Worm (Caenorhabditis elegans) whole organism, L1 larva: ENCODE data around the gene R07E3.6.

ENCODE experiments used
- C04F5.9 ChIP-seq: sonication (generic microtip); optimal IDR thresholded peaks from 2 replicates; lab custom pipeline; 2016; ENCODE audit warnings: missing genetic modification characterization, missing compliant biosample characterization
- C16A3.4 ChIP-seq: fragments of 150-350 bp; optimal IDR thresholded peaks from 2 replicates; lab custom pipeline; 2014; ENCODE audit warnings: missing biosample characterization, missing genetic modification characterization
- C34B4.2 ChIP-seq: sonication (generic microtip); optimal IDR thresholded peaks from 2 replicates; lab custom pipeline; 2017; ENCODE audit warnings: mild to moderate bottlenecking, missing genetic modification characterization, missing compliant biosample characterization
- Y116A8C.19 ChIP-seq: sonication (generic microtip); optimal IDR thresholded peaks from 2 replicates; lab custom pipeline; 2016; ENCODE audit warnings: missing compliant biosample characterization, missing genetic modification characterization, borderline replicate concordance
- aha-1 ChIP-seq: fragments of 150-350 bp; optimal IDR thresholded peaks from 2 replicates; lab custom pipeline; 2014; ENCODE audit warnings: missing biosample characterization, missing genetic modification characterization
- alr-1 ChIP-seq: fragments of 200-800 bp; sonication (Bioruptor generic); optimal IDR thresholded peaks from 2 replicates; lab custom pipeline; 2018; ENCODE audit warnings: borderline replicate concordance, mild to moderate bottlenecking, missing genetic modification characterization, missing compliant biosample characterization
- aly-2 ChIP-seq: fragments of 150-350 bp; optimal IDR thresholded peaks from 2 replicates; lab custom pipeline; 2014; ENCODE audit warnings: missing biosample characterization, missing genetic modification characterization
- ama-1 ChIP-seq: fragments of 150-350 bp; optimal IDR thresholded peaks from 2 replicates; lab custom pipeline; 2014
- blmp-1 ChIP-seq: fragments of 150-350 bp; optimal IDR thresholded peaks from 2 replicates; lab custom pipeline; 2014; ENCODE audit warnings: missing biosample characterization, missing genetic modification characterization
- ceh-63 ChIP-seq: fragments of 200-800 bp; sonication (Bioruptor generic); optimal IDR thresholded peaks from 2 replicates; lab custom pipeline; 2018; ENCODE audit warnings: mild to moderate bottlenecking, missing genetic modification characterization, missing compliant biosample characterization
- ceh-8 ChIP-seq: fragments of 200-800 bp; sonication (Bioruptor generic); optimal IDR thresholded peaks from 2 replicates; lab custom pipeline; 2018; ENCODE audit warnings: mild to moderate bottlenecking, missing genetic modification characterization, moderate library complexity, missing compliant biosample characterization
- ceh-90 ChIP-seq: sonication (generic microtip); optimal IDR thresholded peaks from 2 replicates; lab custom pipeline; 2016; ENCODE audit warnings: missing genetic modification characterization, missing compliant biosample characterization
- ces-1 ChIP-seq: fragments of 150-350 bp; optimal IDR thresholded peaks from 2 replicates; lab custom pipeline; 2014; ENCODE audit warnings: missing biosample characterization, missing genetic modification reagents, missing genetic modification characterization
- efl-1 ChIP-seq, 4 experiments: fragments of 150-350 bp; optimal IDR thresholded peaks in 3 of 4; peaks in 1 of 4; 1 replicate in 1 of 4; 2 replicates in 3 of 4; lab custom pipeline; 2014; ENCODE audit warnings: missing biosample characterization in 2 of 4, missing genetic modification characterization in 2 of 4, missing genetic modification reagents in 2 of 4
- efl-3 ChIP-seq: fragments of 200-800 bp; sonication (Bioruptor generic); optimal IDR thresholded peaks from 2 replicates; lab custom pipeline; 2018; ENCODE audit warnings: mild to moderate bottlenecking, missing genetic modification characterization, missing compliant biosample characterization
- egl-27 ChIP-seq, 2 experiments: fragments of 150-350 bp in 1 of 2; sonication (generic microtip); optimal IDR thresholded peaks; 3 replicates each; lab custom pipeline; 2017 to 2018; ENCODE audit warnings: missing biosample characterization in 2 of 2, missing genetic modification characterization in 2 of 2, missing genetic modification reagents in 2 of 2
- elt-2 ChIP-seq: sonication (generic microtip); optimal IDR thresholded peaks from 2 replicates; lab custom pipeline; 2016; ENCODE audit warnings: missing genetic modification characterization, mild to moderate bottlenecking, inconsistent platforms, missing compliant biosample characterization, missing genetic modification reagents
- fkh-10 ChIP-seq: sonication (generic microtip); optimal IDR thresholded peaks from 2 replicates; lab custom pipeline; 2017; ENCODE audit warnings: missing biosample characterization, missing genetic modification reagents, missing genetic modification characterization
- fkh-4 ChIP-seq: sonication (generic microtip); optimal IDR thresholded peaks from 2 replicates; lab custom pipeline; 2016; ENCODE audit warnings: missing compliant biosample characterization, missing genetic modification characterization, borderline replicate concordance
- fos-1 ChIP-seq: fragments of 150-350 bp; optimal IDR thresholded peaks from 2 replicates; lab custom pipeline; 2014; ENCODE audit warnings: missing biosample characterization, missing genetic modification characterization
- hlh-17 ChIP-seq: fragments of 200-800 bp; sonication (Bioruptor generic); optimal IDR thresholded peaks from 2 replicates; lab custom pipeline; 2018; ENCODE audit warnings: missing genetic modification characterization, mild to moderate bottlenecking, missing compliant biosample characterization, moderate library complexity, borderline replicate concordance
- hlh-4 ChIP-seq: sonication (generic microtip); optimal IDR thresholded peaks from 2 replicates; lab custom pipeline; 2016; ENCODE audit warnings: mild to moderate bottlenecking, missing genetic modification characterization, missing compliant biosample characterization
- hpl-2 ChIP-seq: fragments of 150-350 bp; optimal IDR thresholded peaks from 2 replicates; lab custom pipeline; 2014; ENCODE audit warnings: missing biosample characterization, missing genetic modification reagents, missing genetic modification characterization
- isw-1 ChIP-seq: fragments of 200-800 bp; sonication (Bioruptor generic); IDR thresholded peaks from 2 replicates; pipeline ENCODE4 v1.3.6; 2022; ENCODE audit warnings: missing genetic modification characterization, missing compliant biosample characterization
- lin-13 ChIP-seq: fragments of 150-350 bp; optimal IDR thresholded peaks from 2 replicates; lab custom pipeline; 2014; ENCODE audit warnings: missing biosample characterization, missing genetic modification reagents, missing genetic modification characterization
- lin-14 ChIP-seq: fragments of 200-800 bp; sonication (Bioruptor generic); optimal IDR thresholded peaks from 2 replicates; lab custom pipeline; 2018; ENCODE audit warnings: mild to moderate bottlenecking, missing genetic modification characterization, moderate library complexity, missing compliant biosample characterization
- lin-35 ChIP-seq, 2 experiments: fragments of 150-350 bp; optimal IDR thresholded peaks; 2 replicates each; lab custom pipeline; 2014; ENCODE audit warnings: missing biosample characterization in 2 of 2, missing genetic modification characterization in 2 of 2, missing genetic modification reagents in 2 of 2
- lin-39 ChIP-seq: fragments of 150-350 bp; optimal IDR thresholded peaks from 2 replicates; lab custom pipeline; 2014; ENCODE audit warnings: missing biosample characterization, missing genetic modification reagents, missing genetic modification characterization
- lsy-2 ChIP-seq, 2 experiments: fragments of 150-350 bp; optimal IDR thresholded peaks; 2 replicates each; lab custom pipeline; 2014; ENCODE audit warnings: missing biosample characterization in 2 of 2, missing genetic modification characterization in 2 of 2
- mdl-1 ChIP-seq, 2 experiments: fragments of 150-350 bp; optimal IDR thresholded peaks; 2 replicates each; lab custom pipeline; 2014 to 2017; ENCODE audit warnings: missing biosample characterization in 2 of 2, missing genetic modification characterization in 2 of 2, inconsistent platforms in 1 of 2
- mep-1 ChIP-seq: fragments of 150-350 bp; optimal IDR thresholded peaks from 2 replicates; lab custom pipeline; 2014; ENCODE audit warnings: missing biosample characterization, missing genetic modification characterization
- nhr-19 ChIP-seq: fragments of 200-800 bp; sonication (Bioruptor generic); conservative IDR thresholded peaks from 2 replicates; pipeline ENCODE4 v1.3.6; 2022; ENCODE audit warnings: missing genetic modification characterization, missing compliant biosample characterization
- nhr-20 ChIP-seq: sonication (generic microtip); optimal IDR thresholded peaks from 2 replicates; lab custom pipeline; 2016; ENCODE audit warnings: mild to moderate bottlenecking, missing genetic modification characterization, missing compliant biosample characterization
- nhr-237 ChIP-seq: fragments of 150-350 bp; optimal IDR thresholded peaks from 2 replicates; lab custom pipeline; 2014; ENCODE audit warnings: missing biosample characterization, missing genetic modification characterization
- nhr-28 ChIP-seq: fragments of 150-350 bp; optimal IDR thresholded peaks from 2 replicates; lab custom pipeline; 2014; ENCODE audit warnings: missing biosample characterization, missing genetic modification characterization
- nhr-47 ChIP-seq: sonication (generic microtip); optimal IDR thresholded peaks from 2 replicates; lab custom pipeline; 2016; ENCODE audit warnings: mild to moderate bottlenecking, missing genetic modification characterization, moderate library complexity, missing compliant biosample characterization
- nhr-76 ChIP-seq: sonication (generic microtip); optimal IDR thresholded peaks from 2 replicates; lab custom pipeline; 2017; ENCODE audit warnings: missing biosample characterization, missing genetic modification characterization
- nhr-77 ChIP-seq: fragments of 150-350 bp; optimal IDR thresholded peaks from 2 replicates; lab custom pipeline; 2014; ENCODE audit warnings: missing biosample characterization, missing genetic modification characterization
- nhr-84 ChIP-seq: sonication (generic microtip); optimal IDR thresholded peaks from 2 replicates; lab custom pipeline; 2017; ENCODE audit warnings: missing biosample characterization, missing genetic modification characterization
- snpc-4 ChIP-seq: fragments of 150-350 bp; optimal IDR thresholded peaks from 2 replicates; lab custom pipeline; 2014; ENCODE audit warnings: missing biosample characterization, missing genetic modification characterization
- sox-4 ChIP-seq: sonication (generic microtip); optimal IDR thresholded peaks from 2 replicates; lab custom pipeline; 2016; ENCODE audit warnings: missing genetic modification characterization, missing compliant biosample characterization
- sptf-1 ChIP-seq: fragments of 150-350 bp; optimal IDR thresholded peaks from 2 replicates; lab custom pipeline; 2014; ENCODE audit warnings: missing biosample characterization, missing genetic modification characterization
- sup-37 ChIP-seq: fragments of 200-800 bp; sonication (Bioruptor generic); optimal IDR thresholded peaks from 2 replicates; lab custom pipeline; 2018; ENCODE audit warnings: mild to moderate bottlenecking, missing genetic modification characterization, missing compliant biosample characterization
- tbx-2 ChIP-seq: sonication (generic microtip); optimal IDR thresholded peaks from 2 replicates; lab custom pipeline; 2016; ENCODE audit warnings: missing genetic modification characterization, missing compliant biosample characterization
- unc-130 ChIP-seq: fragments of 150-350 bp; optimal IDR thresholded peaks from 2 replicates; lab custom pipeline; 2017; ENCODE audit warnings: missing biosample characterization, missing genetic modification characterization, inconsistent platforms
- unc-30 ChIP-seq: sonication (generic microtip); optimal IDR thresholded peaks from 2 replicates; lab custom pipeline; 2017; ENCODE audit warnings: missing biosample characterization, missing genetic modification characterization
- unc-62 ChIP-seq: fragments of 150-350 bp; optimal IDR thresholded peaks from 2 replicates; lab custom pipeline; 2014; ENCODE audit warnings: missing biosample characterization, missing genetic modification reagents, missing genetic modification characterization
- unc-86 ChIP-seq: sonication (generic microtip); optimal IDR thresholded peaks from 2 replicates; lab custom pipeline; 2016; ENCODE audit warnings: missing genetic modification characterization, missing compliant biosample characterization
- unc-98 ChIP-seq: fragments of 200-800 bp; sonication (Bioruptor generic); IDR thresholded peaks from 2 replicates; pipeline ENCODE4 v1.3.6; 2022; ENCODE audit warnings: missing genetic modification characterization, missing compliant biosample characterization
- vab-15 ChIP-seq: sonication (generic microtip); optimal IDR thresholded peaks from 2 replicates; lab custom pipeline; 2017; ENCODE audit warnings: missing genotype, mild to moderate bottlenecking, missing genetic modification characterization, missing compliant biosample characterization
- zag-1 ChIP-seq: fragments of 150-350 bp; optimal IDR thresholded peaks from 2 replicates; lab custom pipeline; 2014; ENCODE audit warnings: missing biosample characterization, missing genetic modification characterization
- zip-4 ChIP-seq: fragments of 200-800 bp; sonication (Bioruptor generic); optimal IDR thresholded peaks from 2 replicates; lab custom pipeline; 2018; ENCODE audit warnings: mild to moderate bottlenecking, missing genetic modification characterization, moderate library complexity, missing compliant biosample characterization
- ztf-4 ChIP-seq: fragments of 150-350 bp; optimal IDR thresholded peaks from 2 replicates; lab custom pipeline; 2014; ENCODE audit warnings: missing biosample characterization, missing genetic modification characterization

Gene R07E3.6

DNA sequence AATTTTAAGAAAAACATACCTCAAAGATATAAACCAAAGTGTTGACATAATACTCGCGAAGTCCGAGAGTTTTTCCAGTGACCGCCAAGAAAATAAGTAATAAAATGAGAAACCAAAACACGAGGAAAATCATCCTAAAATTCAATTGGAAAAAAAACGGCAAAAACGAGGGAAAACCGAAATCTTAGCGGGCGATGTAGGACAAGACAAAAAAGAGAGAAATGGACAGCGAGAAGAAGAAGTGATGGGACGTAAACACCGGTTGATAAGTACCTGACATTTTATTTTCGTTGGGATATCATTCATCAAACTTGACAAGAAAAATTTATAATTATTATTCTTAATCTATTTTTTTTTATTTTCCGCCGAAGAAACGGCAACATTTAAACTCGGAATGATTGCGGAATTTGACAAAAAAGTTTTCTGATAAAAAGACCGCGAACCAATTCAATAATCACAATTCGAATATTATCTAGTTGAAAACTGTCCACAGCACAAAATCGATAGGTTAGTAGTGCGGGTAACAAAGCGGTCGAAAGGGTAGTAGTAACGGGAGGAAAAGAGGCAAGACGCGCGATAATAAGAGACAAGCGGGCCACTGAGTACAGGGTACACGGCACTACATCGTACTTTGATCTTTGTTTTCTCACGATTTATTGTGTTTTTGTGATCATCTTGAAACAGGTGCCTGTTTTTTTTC lies 10.0 kb downstream of the R07E3.6 start, which contains the start of gene acl-5:
TSS of gene acl-5 (minus strand) at position 134 of the 700 bp plus-strand sequence.
- TF ChIP-seq sox-4 = no peak
- no peak for TF ChIP-seq fkh-10 (GFP tag; lab: Kevin White, UChicago)
- TF ChIP-seq ceh-63 (GFP tag; lab: Kevin White, UChicago) = no peak
- TF ChIP-seq unc-98 (GFP tag; lab: Robert Waterston, UW) = no peak
- no peak for TF ChIP-seq unc-62 (GFP tag; lab: Kevin White, UChicago)
- no peak for TF ChIP-seq nhr-76 (tag; lab: Kevin White, UChicago)
- TF ChIP-seq lsy-2 (tag; optimal IDR thresholded peaks at IDR 0.05; lab: Kevin White, UChicago) = no peak
- TF ChIP-seq tbx-2 = no peak
- no peak for TF ChIP-seq hlh-4 (tag; lab: Kevin White, UChicago)
- TF ChIP-seq efl-3 = no peak
- TF ChIP-seq efl-1 (optimal IDR thresholded peaks at IDR 0.05; lab: Kevin White, UChicago) = no peak
- peak in 1 of 2 experiments; percentile 70 for TF ChIP-seq efl-1 (GFP tag; optimal IDR thresholded peaks at IDR 0.05 in 1 of 2; lab: Kevin White, UChicago)
- no peak for TF ChIP-seq ztf-4 (tag; lab: Kevin White, UChicago)
- no peak for TF ChIP-seq C16A3.4 (tag; lab: Kevin White, UChicago)
- TF ChIP-seq zip-4 = no peak
- no peak for TF ChIP-seq lin-14 (GFP tag; lab: Kevin White, UChicago)
- TF ChIP-seq unc-30 (tag; lab: Kevin White, UChicago) = no peak
- no peak for TF ChIP-seq lin-35 (GFP tag; optimal IDR thresholded peaks at IDR 0.05; lab: Kevin White, UChicago)
- TF ChIP-seq unc-130 (tag; lab: Kevin White, UChicago) = no peak
- TF ChIP-seq sptf-1 (tag; lab: Kevin White, UChicago) = no peak
- TF ChIP-seq ama-1 (lab: Kevin White, UChicago) = no peak
- no peak for TF ChIP-seq nhr-47 (tag; lab: Kevin White, UChicago)
- TF ChIP-seq blmp-1 (tag; lab: Kevin White, UChicago) = peak; percentile 84
- no peak for TF ChIP-seq ceh-8 (GFP tag; lab: Kevin White, UChicago)
- no peak for TF ChIP-seq mep-1
- TF ChIP-seq Y116A8C.19 = no peak
- no peak for TF ChIP-seq ceh-90 (tag; lab: Kevin White, UChicago)
- no peak for TF ChIP-seq alr-1
- no peak for TF ChIP-seq hpl-2 (GFP tag; lab: Kevin White, UChicago)
- TF ChIP-seq isw-1 (GFP tag; lab: Robert Waterston, UW) = no peak
- no peak for TF ChIP-seq nhr-84 (tag; lab: Kevin White, UChicago)
- TF ChIP-seq snpc-4 (tag; lab: Kevin White, UChicago) = no peak
- no peak for TF ChIP-seq zag-1 (tag; lab: Kevin White, UChicago)
- no peak for TF ChIP-seq hlh-17 (GFP tag; lab: Kevin White, UChicago)
- TF ChIP-seq nhr-19 (GFP tag; lab: Robert Waterston, UW) = 0 out of 2 replicates have a peak, but pooled peaks have one; percentile 15
- no peak for TF ChIP-seq egl-27 (tag; optimal IDR thresholded peaks at IDR 0.05; lab: Kevin White, UChicago)
- TF ChIP-seq sup-37 (GFP tag; lab: Kevin White, UChicago) = no peak
- no peak for TF ChIP-seq aha-1 (tag; lab: Kevin White, UChicago)
- no peak for TF ChIP-seq nhr-77 (tag; lab: Kevin White, UChicago)
- no peak for TF ChIP-seq nhr-28
- TF ChIP-seq C04F5.9 = no peak
- TF ChIP-seq ces-1 (GFP tag; lab: Kevin White, UChicago) = no peak
- no peak for TF ChIP-seq mdl-1 (tag; optimal IDR thresholded peaks at IDR 0.05; lab: Kevin White, UChicago)
- no peak for TF ChIP-seq C34B4.2 (tag; lab: Kevin White, UChicago)
- TF ChIP-seq nhr-237 (tag; lab: Kevin White, UChicago) = no peak
- no peak for TF ChIP-seq lin-13 (GFP tag; lab: Kevin White, UChicago)
- TF ChIP-seq lin-39 = no peak
- peak; percentile 10 for TF ChIP-seq nhr-20 (tag; lab: Kevin White, UChicago)
- TF ChIP-seq aly-2 (tag; lab: Kevin White, UChicago) = no peak
- TF ChIP-seq vab-15 (tag; lab: Kevin White, UChicago) = no peak
- no peak for TF ChIP-seq fkh-4 (tag; lab: Kevin White, UChicago)
- TF ChIP-seq unc-86 (tag; lab: Kevin White, UChicago) = no peak
- TF ChIP-seq fos-1 = no peak
- peak; percentile 33 for TF ChIP-seq elt-2
